Fruit fly (Drosophila melanogaster): Measurements from ENCODE around the gene CAH8.

CAH8 gene

dm6 chr3R:22402355-22402754, 12.8 kb upstream of the CAH8 start, which contains the start of gene CG13856:
Gene CG13856, plus strand, starts transcription at chr3R:22402655.
- no peak for TF ChIP-seq fd85E (GFP tag; optimal IDR thresholded peaks at IDR 0.05)
- TF ChIP-seq CG11902 (GFP tag; optimal IDR thresholded peaks at IDR 0.05), result no peak
- no peak for TF ChIP-seq OdsH (GFP tag; optimal IDR thresholded peaks at IDR 0.05)
- TF ChIP-seq esn (GFP tag; optimal IDR thresholded peaks at IDR 0.05), result no peak
- no peak for TF ChIP-seq Eip93F (GFP tag; optimal IDR thresholded peaks at IDR 0.05)
- TF ChIP-seq Lpt (GFP tag; optimal IDR thresholded peaks at IDR 0.05), result no peak
- no peak for TF ChIP-seq CG16779 (tag; optimal IDR thresholded peaks at IDR 0.05)
- TF ChIP-seq Hr39 (GFP tag; optimal IDR thresholded peaks at IDR 0.05), result no peak
- no peak for TF ChIP-seq svp (GFP tag)
- no peak for TF ChIP-seq dac (GFP tag; optimal IDR thresholded peaks at IDR 0.05)
- no peak for TF ChIP-seq Met (GFP tag; optimal IDR thresholded peaks at IDR 0.05)
- no peak for TF ChIP-seq CG6276 (GFP tag; optimal IDR thresholded peaks at IDR 0.05)

dm6 chr3R:22400246-22400645, 10.7 kb upstream of the CAH8 start:
- peak; percentile 72 for TF ChIP-seq eg (GFP tag; IDR thresholded peaks at IDR 0.05)
- no peak for TF ChIP-seq esn (GFP tag; optimal IDR thresholded peaks at IDR 0.05)
- peak; percentile 42 for TF ChIP-seq Lpt (GFP tag; optimal IDR thresholded peaks at IDR 0.05)
- TF ChIP-seq Sox15 (GFP tag; optimal IDR thresholded peaks at IDR 0.05), result no peak
- TF ChIP-seq CG10631 (GFP tag; optimal IDR thresholded peaks at IDR 0.05), result peak; percentile 47
- TF ChIP-seq CG15336 (GFP tag; IDR thresholded peaks at IDR 0.05), result peak; percentile 76
- TF ChIP-seq CG7368 (GFP tag; optimal IDR thresholded peaks at IDR 0.05), result peak; percentile 8
- TF ChIP-seq acj6 (GFP tag; optimal IDR thresholded peaks at IDR 0.05), result peak; percentile 48
- peak; percentile 76 for TF ChIP-seq CG32006 (GFP tag; optimal IDR thresholded peaks at IDR 0.05)
- peak in 1 of 2 experiments; percentile 35 for TF ChIP-seq salr (GFP tag; optimal IDR thresholded peaks at IDR 0.05)
- peak; percentile 38 for TF ChIP-seq Ets96B (tag; optimal IDR thresholded peaks at IDR 0.05)
- peak; percentile 44 for TF ChIP-seq achi (GFP tag; optimal IDR thresholded peaks at IDR 0.05)
- peak; percentile 1 for TF ChIP-seq CG8319 (GFP tag; optimal IDR thresholded peaks at IDR 0.05)
- TF ChIP-seq Gug (GFP tag; IDR thresholded peaks at IDR 0.05), result peak; percentile 62; the same call in 1 of the 2 replicates
- TF ChIP-seq pdm3 (GFP tag; optimal IDR thresholded peaks at IDR 0.05), result peak; percentile 44
- peak; percentile 50 for TF ChIP-seq CG3032 (tag; optimal IDR thresholded peaks at IDR 0.05)
- TF ChIP-seq Hr4 (GFP tag; optimal IDR thresholded peaks at IDR 0.05), result no peak
- TF ChIP-seq CG6808 (GFP tag; optimal IDR thresholded peaks at IDR 0.05), result no peak
- peak; percentile 53 for TF ChIP-seq CG4318 (GFP tag; optimal IDR thresholded peaks at IDR 0.05)
- TF ChIP-seq CG8119 (GFP tag; IDR thresholded peaks at IDR 0.05), result peak; percentile 64
- TF ChIP-seq CG11762 (GFP tag; optimal IDR thresholded peaks at IDR 0.05; ENCODE audit: insufficient read depth), result peak; percentile 7
- peak; percentile 5 for TF ChIP-seq dsx (GFP tag; optimal IDR thresholded peaks at IDR 0.05; ENCODE audit: poor library complexity, severe bottlenecking)
- no peak for TF ChIP-seq CG1621 (tag; optimal IDR thresholded peaks at IDR 0.05)

- TF ChIP-seq dsx (GFP tag; optimal IDR thresholded peaks at IDR 0.05; ENCODE audit: poor library complexity, severe bottlenecking) (no peak), Eip78C (GFP tag) (peak; percentile 69), Ets21C (GFP tag; optimal IDR thresholded peaks at IDR 0.05) (no peak), Lpt (GFP tag; optimal IDR thresholded peaks at IDR 0.05) (no peak), acj6 (GFP tag; optimal IDR thresholded peaks at IDR 0.05) (no peak), eg (GFP tag; IDR thresholded peaks at IDR 0.05) (no peak), vri (GFP tag; optimal IDR thresholded peaks at IDR 0.05) (peak; percentile 93), Smox (GFP tag; optimal IDR thresholded peaks at IDR 0.05) (no peak), CG1621 (tag; optimal IDR thresholded peaks at IDR 0.05) (no peak), Eip93F (GFP tag; optimal IDR thresholded peaks at IDR 0.05) (no peak)
Observed at dm6 chr3R:22397068-22397700, 7.7 kb upstream of the CAH8 start.

Measured in whole organism, prepupa.